Worm (Caenorhabditis elegans): ENCODE results near the gene srbc-44.

ce11 chrV:12751495-12752050, 36.8 kb downstream of the srbc-44 start, which contains the start of gene C15C8.6:
- TF ChIP-seq cog-1 (tag; optimal IDR thresholded peaks at IDR 0.05) = no peak
- TF ChIP-seq flt-1 (GFP tag; IDR thresholded peaks at IDR 0.05) = no peak
- no peak for TF ChIP-seq klf-2 (GFP tag; conservative IDR thresholded peaks at IDR 0.05)
